Worm (Caenorhabditis elegans) whole organism, midembryonic: ENCODE results near the gene Y69E1A.4.

Experiments
- T22C8.4 ChIP-seq: fragments of 200-800 bp; sonication (Bioruptor generic); IDR thresholded peaks from 2 replicates; pipeline ENCODE4 v1.3.6; 2022; ENCODE audit warnings: missing genetic modification characterization, missing compliant biosample characterization
- cog-1 ChIP-seq: sonication (generic microtip); optimal IDR thresholded peaks from 2 replicates; lab custom pipeline; 2016; ENCODE audit warnings: missing genetic modification characterization, missing compliant biosample characterization
- flt-1 ChIP-seq: fragments of 200-800 bp; sonication (Bioruptor generic); IDR thresholded peaks from 2 replicates; pipeline ENCODE4 v1.3.6; 2022; ENCODE audit warnings: missing genetic modification characterization, missing compliant biosample characterization
- med-1 ChIP-seq: sonication (generic microtip); optimal IDR thresholded peaks from 2 replicates; lab custom pipeline; 2017; ENCODE audit warnings: missing genetic modification characterization, mild to moderate bottlenecking, missing compliant biosample characterization, antibody characterized with exemption, missing genetic modification reagents; ENCODE audit not compliant: insufficient read depth
- ref-1 ChIP-seq: fragments of 200-800 bp; sonication (Bioruptor generic); conservative IDR thresholded peaks from 2 replicates; pipeline ENCODE4 v1.3.6; 2022; ENCODE audit warnings: missing genetic modification reagents, missing genetic modification characterization, missing compliant biosample characterization

DNA sequence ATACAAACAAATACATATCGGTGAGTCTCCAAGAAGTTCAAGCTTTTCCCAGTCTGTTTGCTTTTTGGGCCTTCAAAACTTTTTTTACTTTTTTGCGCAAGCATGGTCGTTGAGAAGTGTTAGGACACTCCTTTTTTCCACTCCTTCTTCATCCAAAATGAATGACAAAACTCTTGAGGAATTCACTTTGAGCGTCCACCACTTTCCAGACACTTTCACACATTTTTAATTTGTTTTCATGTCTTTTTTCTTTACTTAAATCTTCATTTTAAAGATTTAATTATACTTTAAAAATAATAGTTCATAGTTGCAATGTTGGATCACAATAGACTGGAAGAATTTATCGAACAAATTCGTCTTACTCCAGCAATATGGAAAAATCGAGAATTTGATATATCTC, 49.2 kb downstream of the Y69E1A.4 start, which contains the start of gene F13H10.1:
- TF ChIP-seq cog-1 (tag; lab: Kevin White, UChicago), result no peak
- TF ChIP-seq ref-1 (GFP tag; lab: Robert Waterston, UW), result no peak
- TF ChIP-seq T22C8.4 (GFP tag; lab: Robert Waterston, UW), result no peak
- TF ChIP-seq flt-1 (GFP tag; lab: Robert Waterston, UW), result no peak
- TF ChIP-seq med-1 (GFP tag; lab: Kevin White, UChicago), result no peak
